Worm (Caenorhabditis elegans): ENCODE measurements around the gene F26F4.9.

Gene F26F4.9

ce11 chrIII:4883429-4883828 is 28.9 kb downstream of the F26F4.9 start, which contains the start of gene clec-5:
TSS of gene clec-5 (minus strand) at chrIII:4883606.
- TF ChIP-seq fkh-10 (GFP tag; optimal IDR thresholded peaks at IDR 0.05) (no peak), elt-1 (tag; optimal IDR thresholded peaks at IDR 0.05) (no peak), ztf-11 (tag; optimal IDR thresholded peaks at IDR 0.05) (no peak), pqm-1 (tag; optimal IDR thresholded peaks at IDR 0.05) (peak; percentile 54), ZK546.5 (tag; optimal IDR thresholded peaks at IDR 0.05) (no peak), nhr-11 (tag; optimal IDR thresholded peaks at IDR 0.05) (no peak), ceh-82 (tag; optimal IDR thresholded peaks at IDR 0.05) (no peak), zag-1 (tag; optimal IDR thresholded peaks at IDR 0.05) (no peak), pha-4 (tag; optimal IDR thresholded peaks at IDR 0.05) (peak; percentile 48), nhr-28 (tag; optimal IDR thresholded peaks at IDR 0.05) (no peak), hmg-11 (tag; optimal IDR thresholded peaks at IDR 0.05) (no peak), jun-1 (tag; optimal IDR thresholded peaks at IDR 0.05) (peak; percentile 17), ztf-4 (tag; optimal IDR thresholded peaks at IDR 0.05) (no peak), lin-15B (tag; optimal IDR thresholded peaks at IDR 0.05) (no peak), ama-1 (optimal IDR thresholded peaks at IDR 0.05) (no peak), ceh-16 (tag; optimal IDR thresholded peaks at IDR 0.05) (no peak), nhr-23 (tag; optimal IDR thresholded peaks at IDR 0.05) (no peak), nhr-43 (tag; optimal IDR thresholded peaks at IDR 0.05; ENCODE audit: poor library complexity, severe bottlenecking) (no peak), tbx-2 (tag; optimal IDR thresholded peaks at IDR 0.05) (no peak), egl-5 (tag; optimal IDR thresholded peaks at IDR 0.05) (no peak), elt-2 (tag; optimal IDR thresholded peaks at IDR 0.05) (peak; percentile 68), nhr-77 (tag; optimal IDR thresholded peaks at IDR 0.05) (no peak), R02D3.7 (tag; optimal IDR thresholded peaks at IDR 0.05) (no peak), sea-2 (GFP tag; optimal IDR thresholded peaks at IDR 0.05) (no peak), ceh-9 (tag; optimal IDR thresholded peaks at IDR 0.05) (no peak), nhr-76 (tag; optimal IDR thresholded peaks at IDR 0.05) (no peak), unc-39 (tag; optimal IDR thresholded peaks at IDR 0.05) (no peak), eor-1 (tag; optimal IDR thresholded peaks at IDR 0.05) (no peak), fos-1 (tag; optimal IDR thresholded peaks at IDR 0.05) (no peak), nhr-25 (tag; optimal IDR thresholded peaks at IDR 0.05) (no peak), unc-62 (GFP tag; optimal IDR thresholded peaks at IDR 0.05) (no peak)

ce11 chrIII:4881955-4882354 is 30.4 kb downstream of the F26F4.9 start:
- peak; percentile 72 for TF ChIP-seq elt-2 (tag; optimal IDR thresholded peaks at IDR 0.05)
- peak; percentile 37 for TF ChIP-seq pqm-1 (tag; optimal IDR thresholded peaks at IDR 0.05)
- TF ChIP-seq lin-15B (tag; optimal IDR thresholded peaks at IDR 0.05): no peak

ce11 chrIII:4879445-4879844 is 32.9 kb downstream of the F26F4.9 start, which contains the start of gene C35D10.1:
TSS of gene C35D10.1 (plus strand) at chrIII:4879745.
- TF ChIP-seq ZK546.5 (tag; optimal IDR thresholded peaks at IDR 0.05) (no peak), nhr-77 (tag; optimal IDR thresholded peaks at IDR 0.05) (no peak), ceh-28 (tag; optimal IDR thresholded peaks at IDR 0.05) (peak; percentile 15), nhr-11 (tag; optimal IDR thresholded peaks at IDR 0.05) (no peak), snpc-4 (tag; optimal IDR thresholded peaks at IDR 0.05) (no peak), zag-1 (tag; optimal IDR thresholded peaks at IDR 0.05) (no peak)

- TF ChIP-seq snpc-4 (tag; optimal IDR thresholded peaks at IDR 0.05) (peak; percentile 29), nhr-11 (tag; optimal IDR thresholded peaks at IDR 0.05) (no peak), nfya-1 (tag; optimal IDR thresholded peaks at IDR 0.05; ENCODE audit: insufficient read depth) (peak; percentile 47), ceh-28 (tag; optimal IDR thresholded peaks at IDR 0.05) (no peak), skn-1 (tag; optimal IDR thresholded peaks at IDR 0.05) (peak; percentile 27), pqm-1 (tag; optimal IDR thresholded peaks at IDR 0.05) (no peak), ceh-82 (tag; optimal IDR thresholded peaks at IDR 0.05) (no peak), elt-2 (tag; optimal IDR thresholded peaks at IDR 0.05) (peak; percentile 3), lin-15B (tag; optimal IDR thresholded peaks at IDR 0.05) (peak; percentile 61)
Measured at ce11 chrIII:4878281-4878680, 34.0 kb downstream of the F26F4.9 start, which contains the start of the genes tost-1 and arx-6. TSS of gene tost-1 (minus strand) at chrIII:4878311. TSS of gene arx-6 (plus strand) at chrIII:4878658.

- TF ChIP-seq ceh-16 (tag; optimal IDR thresholded peaks at IDR 0.05) (no peak), nhr-28 (tag; optimal IDR thresholded peaks at IDR 0.05) (no peak), mdl-1 (tag; optimal IDR thresholded peaks at IDR 0.05) (no peak), fkh-10 (GFP tag; optimal IDR thresholded peaks at IDR 0.05) (peak; percentile 39), zag-1 (tag; optimal IDR thresholded peaks at IDR 0.05) (no peak)
Measured at ce11 chrIII:4875663-4876062, 36.7 kb downstream of the F26F4.9 start.
